Worm (Caenorhabditis elegans) whole organism, L2 larva: Measurements from ENCODE around the gene ZK899.2.

Source experiments
- C34F6.9 ChIP-seq: fragments of 150-350 bp; optimal IDR thresholded peaks from 2 replicates; lab custom pipeline; 2014; ENCODE audit warnings: missing biosample characterization, missing genetic modification characterization
- F13H6.1 ChIP-seq: sonication (generic microtip); optimal IDR thresholded peaks from 2 replicates; lab custom pipeline; 2016; ENCODE audit warnings: missing genetic modification characterization, missing compliant biosample characterization
- R02D3.7 ChIP-seq: fragments of 150-350 bp; optimal IDR thresholded peaks from 2 replicates; lab custom pipeline; 2014; ENCODE audit warnings: missing biosample characterization, missing genetic modification characterization
- Y55F3AM.14 ChIP-seq: fragments of 200-800 bp; sonication (Bioruptor generic); optimal IDR thresholded peaks from 2 replicates; lab custom pipeline; 2018; ENCODE audit warnings: mild to moderate bottlenecking, missing genetic modification characterization, missing compliant biosample characterization
- alr-1 ChIP-seq: fragments of 150-350 bp; optimal IDR thresholded peaks from 2 replicates; lab custom pipeline; 2014; ENCODE audit warnings: missing biosample characterization, missing genetic modification characterization
- aly-2 ChIP-seq: fragments of 150-350 bp; optimal IDR thresholded peaks from 2 replicates; lab custom pipeline; 2014; ENCODE audit warnings: missing biosample characterization, missing genetic modification characterization
- blmp-1 ChIP-seq: sonication (generic microtip); optimal IDR thresholded peaks from 2 replicates; lab custom pipeline; 2017; ENCODE audit warnings: missing genetic modification characterization, mild to moderate bottlenecking, missing compliant biosample characterization, antibody characterized with exemption, moderate library complexity; ENCODE audit not compliant: insufficient read depth
- ceh-16 ChIP-seq: fragments of 150-350 bp; optimal IDR thresholded peaks from 2 replicates; lab custom pipeline; 2014; ENCODE audit warnings: missing biosample characterization, missing genetic modification characterization
- crh-2 ChIP-seq: sonication (generic microtip); optimal IDR thresholded peaks from 2 replicates; lab custom pipeline; 2017; ENCODE audit warnings: missing biosample characterization, missing genetic modification characterization
- dmd-4 ChIP-seq: sonication (generic microtip); optimal IDR thresholded peaks from 2 replicates; lab custom pipeline; 2017; ENCODE audit warnings: missing biosample characterization, missing genetic modification characterization
- egl-27 ChIP-seq: sonication (generic microtip); optimal IDR thresholded peaks from 3 replicates; lab custom pipeline; 2017; ENCODE audit warnings: missing biosample characterization, missing genetic modification reagents, missing genetic modification characterization
- elt-1 ChIP-seq: fragments of 150-350 bp; optimal IDR thresholded peaks from 2 replicates; lab custom pipeline; 2014; ENCODE audit warnings: missing biosample characterization, missing genetic modification characterization
- elt-3 ChIP-seq: sonication (generic microtip); optimal IDR thresholded peaks from 2 replicates; lab custom pipeline; 2017; ENCODE audit warnings: missing biosample characterization, missing genetic modification characterization
- fos-1 ChIP-seq: fragments of 150-350 bp; optimal IDR thresholded peaks from 2 replicates; lab custom pipeline; 2014; ENCODE audit warnings: missing biosample characterization, missing genetic modification characterization
- gmeb-1 ChIP-seq: fragments of 150-350 bp; optimal IDR thresholded peaks from 2 replicates; lab custom pipeline; 2014; ENCODE audit warnings: missing biosample characterization, missing genetic modification characterization
- lin-11 ChIP-seq: fragments of 150-350 bp; sonication (generic microtip); optimal IDR thresholded peaks from 2 replicates; lab custom pipeline; 2014; ENCODE audit warnings: missing biosample characterization, missing genetic modification characterization, inconsistent platforms, mixed read lengths
- lin-39 ChIP-seq: fragments of 150-350 bp; optimal IDR thresholded peaks from 2 replicates; lab custom pipeline; 2014; ENCODE audit warnings: missing biosample characterization, missing genetic modification reagents, missing genetic modification characterization
- mbf-1 ChIP-seq: sonication (generic microtip); optimal IDR thresholded peaks from 2 replicates; lab custom pipeline; 2017; ENCODE audit warnings: missing biosample characterization, missing genetic modification characterization
- mdl-1 ChIP-seq, 2 experiments: fragments of 150-350 bp in 1 of 2; sonication (generic microtip) in 1 of 2; optimal IDR thresholded peaks; 2 replicates each; lab custom pipeline; 2017; ENCODE audit warnings: missing biosample characterization in 2 of 2, missing genetic modification characterization in 2 of 2
- nhr-10 ChIP-seq: sonication (generic microtip); optimal IDR thresholded peaks from 2 replicates; lab custom pipeline; 2017; ENCODE audit warnings: missing biosample characterization, missing genetic modification characterization
- nhr-12 ChIP-seq: fragments of 150-350 bp; optimal IDR thresholded peaks from 2 replicates; lab custom pipeline; 2014; ENCODE audit warnings: missing biosample characterization, missing genetic modification characterization
- nhr-129 ChIP-seq: fragments of 150-350 bp; optimal IDR thresholded peaks from 2 replicates; lab custom pipeline; 2014; ENCODE audit warnings: missing biosample characterization, missing genetic modification characterization
- nhr-21 ChIP-seq: fragments of 150-350 bp; optimal IDR thresholded peaks from 2 replicates; lab custom pipeline; 2014; ENCODE audit warnings: missing biosample characterization, missing genetic modification characterization
- nhr-237 ChIP-seq: fragments of 150-350 bp; optimal IDR thresholded peaks from 2 replicates; lab custom pipeline; 2014; ENCODE audit warnings: missing biosample characterization, missing genetic modification characterization
- nhr-25 ChIP-seq: fragments of 150-350 bp; sonication (generic microtip); optimal IDR thresholded peaks from 3 replicates; lab custom pipeline; 2014; ENCODE audit warnings: missing biosample characterization, missing genetic modification characterization
- peb-1 ChIP-seq: fragments of 150-350 bp; optimal IDR thresholded peaks from 2 replicates; lab custom pipeline; 2014; ENCODE audit warnings: missing biosample characterization, missing genetic modification characterization
- skn-1 ChIP-seq: sonication (generic microtip); optimal IDR thresholded peaks from 2 replicates; lab custom pipeline; 2017; ENCODE audit warnings: missing biosample characterization, missing genetic modification characterization
- sma-9 ChIP-seq, 2 experiments: fragments of 150-350 bp in 1 of 2; sonication (generic microtip) in 1 of 2; optimal IDR thresholded peaks; 2 replicates each; lab custom pipeline; 2014 to 2016; ENCODE audit warnings: missing genetic modification characterization in 2 of 2, mild to moderate bottlenecking in 1 of 2, missing biosample characterization in 1 of 2, missing compliant biosample characterization in 1 of 2, missing genetic modification reagents in 1 of 2, moderate library complexity in 1 of 2
- unc-55 ChIP-seq: fragments of 150-350 bp; sonication (generic microtip); optimal IDR thresholded peaks from 3 replicates; lab custom pipeline; 2014; ENCODE audit warnings: missing biosample characterization, missing genetic modification reagents, missing genetic modification characterization
- ztf-1 ChIP-seq: fragments of 200-800 bp; sonication (Bioruptor generic); conservative IDR thresholded peaks from 2 replicates; pipeline ENCODE4 v1.3.6; 2022; ENCODE audit warnings: missing genetic modification characterization, missing compliant biosample characterization
- ztf-11 ChIP-seq: sonication (generic microtip); optimal IDR thresholded peaks from 2 replicates; lab custom pipeline; 2017; ENCODE audit warnings: missing biosample characterization, missing genetic modification characterization
- ztf-4 ChIP-seq: fragments of 150-350 bp; optimal IDR thresholded peaks from 2 replicates; lab custom pipeline; 2014; ENCODE audit warnings: missing biosample characterization, missing genetic modification characterization

ZK899.2 gene

DNA sequence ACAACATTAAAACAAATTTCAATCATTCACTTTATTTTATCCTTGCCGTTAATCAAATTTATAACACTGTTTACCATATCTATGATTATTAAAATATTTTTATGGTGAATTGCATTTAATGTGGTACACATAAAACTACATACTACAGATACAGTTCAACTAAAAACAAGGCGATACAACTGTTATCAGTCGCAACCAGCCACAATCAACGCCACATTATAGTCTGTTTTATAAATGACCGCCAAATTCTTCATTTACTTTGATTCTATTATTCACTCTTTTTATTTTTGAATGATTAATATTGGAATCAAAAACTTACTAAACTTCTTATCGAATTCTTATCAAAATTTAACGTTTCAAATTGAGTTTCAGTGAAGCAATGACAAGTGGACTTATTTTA lies 23.7 kb downstream of the ZK899.2 start, which contains the start of gene B0272.4:
Gene B0272.4 (plus strand): TSS at position 373 of the 400 bp plus-strand sequence.
- no peak for TF ChIP-seq ztf-1
- peak; percentile 44 for TF ChIP-seq gmeb-1 (tag; lab: Kevin White, UChicago)
- peak; percentile 5 for TF ChIP-seq sma-9 (GFP tag; optimal IDR thresholded peaks at IDR 0.05; lab: Kevin White, UChicago)
- no peak for TF ChIP-seq sma-9 (tag; optimal IDR thresholded peaks at IDR 0.05; lab: Kevin White, UChicago)
- peak; percentile 95 for TF ChIP-seq fos-1
- TF ChIP-seq crh-2 (tag; lab: Kevin White, UChicago), result peak; percentile 35
- TF ChIP-seq ztf-11 (tag; lab: Kevin White, UChicago), result no peak
- TF ChIP-seq F13H6.1 (tag; lab: Kevin White, UChicago), result no peak

DNA sequence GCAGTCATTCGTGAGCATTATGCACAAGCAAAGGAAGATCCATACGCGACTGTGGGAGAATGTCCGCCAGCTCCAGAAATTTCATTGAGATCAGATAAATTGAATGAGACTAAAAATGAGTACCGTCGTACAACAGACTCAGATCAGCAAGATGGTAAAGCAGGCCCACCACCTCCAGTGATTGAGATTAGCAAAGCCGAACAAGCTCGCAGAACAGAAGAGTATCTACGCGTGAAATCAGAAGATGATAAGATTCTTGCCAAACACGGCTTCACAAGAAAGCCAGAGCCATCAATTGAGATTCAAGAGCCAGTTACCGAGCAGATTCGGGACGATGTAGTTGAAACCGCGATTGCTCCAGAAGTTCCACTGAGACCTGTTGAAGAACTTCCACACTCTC lies 33.8 kb downstream of the ZK899.2 start:
- TF ChIP-seq ztf-1 (no peak), fos-1 (no peak), nhr-12 (no peak), elt-3 (tag; lab: Kevin White, UChicago) (no peak), lin-11 (tag; lab: Kevin White, UChicago) (no peak), Y55F3AM.14 (GFP tag; lab: Kevin White, UChicago) (no peak), ceh-16 (tag; lab: Kevin White, UChicago) (no peak), egl-27 (tag; lab: Kevin White, UChicago) (no peak), ztf-4 (no peak), mdl-1 (tag; optimal IDR thresholded peaks at IDR 0.05; lab: Kevin White, UChicago) (no peak), peb-1 (tag; lab: Kevin White, UChicago) (no peak), nhr-237 (tag; lab: Kevin White, UChicago) (no peak), C34F6.9 (tag; lab: Kevin White, UChicago) (no peak), blmp-1 (no peak), nhr-129 (tag; lab: Kevin White, UChicago) (no peak), F13H6.1 (tag; lab: Kevin White, UChicago) (no peak), dmd-4 (tag; lab: Kevin White, UChicago) (no peak), gmeb-1 (tag; lab: Kevin White, UChicago) (no peak), elt-1 (tag; lab: Kevin White, UChicago) (no peak), ztf-11 (tag; lab: Kevin White, UChicago) (no peak)
- TF ChIP-seq, all 48 proteins: peak for 0

DNA sequence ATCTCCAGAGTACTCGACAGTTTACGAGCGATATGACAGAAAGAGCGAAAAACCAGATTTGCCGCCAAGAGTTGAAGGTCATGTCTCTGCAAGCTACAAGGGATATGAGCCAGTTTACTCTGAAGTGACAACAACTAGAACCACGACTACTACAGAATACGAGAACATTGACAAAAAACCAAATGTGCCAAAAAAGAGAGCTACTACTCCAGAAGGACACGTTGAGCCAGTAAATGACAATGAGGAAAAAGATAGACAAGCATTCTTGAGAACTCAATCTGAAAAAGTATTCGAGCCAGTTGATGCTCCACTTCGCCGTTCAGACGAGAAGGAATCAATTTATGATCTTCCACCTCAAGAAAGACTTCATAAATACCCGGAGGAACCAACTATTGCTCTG lies 34.5 kb downstream of the ZK899.2 start:
- TF ChIP-seq nhr-10 (no peak), sma-9 (GFP tag; optimal IDR thresholded peaks at IDR 0.05; lab: Kevin White, UChicago) (no peak), sma-9 (tag; optimal IDR thresholded peaks at IDR 0.05; lab: Kevin White, UChicago) (no peak), lin-11 (tag; lab: Kevin White, UChicago) (no peak), lin-39 (tag; lab: Kevin White, UChicago) (no peak), C34F6.9 (tag; lab: Kevin White, UChicago) (no peak), unc-55 (GFP tag; lab: Kevin White, UChicago) (no peak), skn-1 (tag; lab: Kevin White, UChicago) (no peak), nhr-21 (no peak), gmeb-1 (tag; lab: Kevin White, UChicago) (no peak), mbf-1 (tag; lab: Kevin White, UChicago) (no peak), nhr-129 (tag; lab: Kevin White, UChicago) (no peak), mdl-1 (tag; optimal IDR thresholded peaks at IDR 0.05; lab: Kevin White, UChicago) (no peak), nhr-25 (tag; lab: Kevin White, UChicago) (no peak), peb-1 (tag; lab: Kevin White, UChicago) (no peak), R02D3.7 (no peak)

DNA sequence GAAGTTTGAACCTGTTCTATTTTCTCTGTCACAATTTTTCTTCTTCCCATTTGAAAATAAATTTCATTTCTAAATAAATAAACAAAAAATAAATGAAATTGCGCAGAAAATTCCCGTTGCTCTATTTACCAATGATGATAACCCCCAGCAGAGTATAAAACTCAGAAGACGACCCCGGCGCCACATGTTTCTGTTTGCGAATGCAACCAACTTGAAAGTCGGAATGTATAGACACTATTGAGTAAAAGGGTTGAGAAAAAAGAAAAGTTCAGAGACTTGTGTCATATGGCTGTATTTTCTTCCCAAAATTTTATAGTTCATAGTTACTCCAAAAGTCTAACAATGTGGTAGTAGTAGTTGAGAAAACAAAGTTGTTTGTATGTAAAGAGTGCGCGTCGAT lies 40.1 kb downstream of the ZK899.2 start:
- TF ChIP-seq aly-2 (tag; lab: Kevin White, UChicago), result no peak
- no peak for TF ChIP-seq alr-1
- TF ChIP-seq F13H6.1 (tag; lab: Kevin White, UChicago), result peak; percentile 60
- TF ChIP-seq Y55F3AM.14 (GFP tag; lab: Kevin White, UChicago), result no peak
- no peak for TF ChIP-seq nhr-12
- TF ChIP-seq, all 48 proteins: peak for 1

ce11 chrX:9410747-9411146 lies 41.0 kb downstream of the ZK899.2 start:
- TF ChIP-seq F13H6.1 (tag; lab: Kevin White, UChicago) (peak; percentile 54), R02D3.7 (no peak)
